Worm (Caenorhabditis elegans) whole organism, L1 larva: Measurements from ENCODE around the gene figl-1.

ENCODE experiments used
- C34B4.2 ChIP-seq: sonication (generic microtip); optimal IDR thresholded peaks from 2 replicates; lab custom pipeline; 2017; ENCODE audit warnings: mild to moderate bottlenecking, missing genetic modification characterization, missing compliant biosample characterization
- F16B12.6 ChIP-seq: fragments of 150-350 bp; optimal IDR thresholded peaks from 2 replicates; lab custom pipeline; 2014; ENCODE audit warnings: missing biosample characterization, missing genetic modification characterization
- alr-1 ChIP-seq: fragments of 200-800 bp; sonication (Bioruptor generic); optimal IDR thresholded peaks from 2 replicates; lab custom pipeline; 2018; ENCODE audit warnings: borderline replicate concordance, mild to moderate bottlenecking, missing genetic modification characterization, missing compliant biosample characterization
- aly-2 ChIP-seq: fragments of 150-350 bp; optimal IDR thresholded peaks from 2 replicates; lab custom pipeline; 2014; ENCODE audit warnings: missing biosample characterization, missing genetic modification characterization
- ama-1 ChIP-seq: fragments of 150-350 bp; optimal IDR thresholded peaks from 2 replicates; lab custom pipeline; 2014
- ceh-82 ChIP-seq, 3 experiments: fragments of 150-350 bp in 1 of 3; sonication (generic microtip) in 2 of 3; optimal IDR thresholded peaks; 2 replicates each; lab custom pipeline; 2014 to 2017; ENCODE audit warnings: missing biosample characterization in 3 of 3, missing genetic modification characterization in 3 of 3
- ces-1 ChIP-seq: fragments of 150-350 bp; optimal IDR thresholded peaks from 2 replicates; lab custom pipeline; 2014; ENCODE audit warnings: missing biosample characterization, missing genetic modification reagents, missing genetic modification characterization
- efl-1 ChIP-seq, 4 experiments: fragments of 150-350 bp; optimal IDR thresholded peaks in 3 of 4; peaks in 1 of 4; 1 replicate in 1 of 4; 2 replicates in 3 of 4; lab custom pipeline; 2014; ENCODE audit warnings: missing biosample characterization in 2 of 4, missing genetic modification characterization in 2 of 4, missing genetic modification reagents in 2 of 4
- elt-2 ChIP-seq: sonication (generic microtip); optimal IDR thresholded peaks from 2 replicates; lab custom pipeline; 2016; ENCODE audit warnings: missing genetic modification characterization, mild to moderate bottlenecking, inconsistent platforms, missing compliant biosample characterization, missing genetic modification reagents
- fkh-8 ChIP-seq: sonication (generic microtip); optimal IDR thresholded peaks from 2 replicates; lab custom pipeline; 2016; ENCODE audit warnings: mild to moderate bottlenecking, missing genetic modification characterization, missing compliant biosample characterization
- fos-1 ChIP-seq: fragments of 150-350 bp; optimal IDR thresholded peaks from 2 replicates; lab custom pipeline; 2014; ENCODE audit warnings: missing biosample characterization, missing genetic modification characterization
- hlh-4 ChIP-seq: sonication (generic microtip); optimal IDR thresholded peaks from 2 replicates; lab custom pipeline; 2016; ENCODE audit warnings: mild to moderate bottlenecking, missing genetic modification characterization, missing compliant biosample characterization
- hpl-2 ChIP-seq: fragments of 150-350 bp; optimal IDR thresholded peaks from 2 replicates; lab custom pipeline; 2014; ENCODE audit warnings: missing biosample characterization, missing genetic modification reagents, missing genetic modification characterization
- isw-1 ChIP-seq: fragments of 200-800 bp; sonication (Bioruptor generic); IDR thresholded peaks from 2 replicates; pipeline ENCODE4 v1.3.6; 2022; ENCODE audit warnings: missing genetic modification characterization, missing compliant biosample characterization
- lin-13 ChIP-seq: fragments of 150-350 bp; optimal IDR thresholded peaks from 2 replicates; lab custom pipeline; 2014; ENCODE audit warnings: missing biosample characterization, missing genetic modification reagents, missing genetic modification characterization
- lin-35 ChIP-seq, 2 experiments: fragments of 150-350 bp; optimal IDR thresholded peaks; 2 replicates each; lab custom pipeline; 2014; ENCODE audit warnings: missing biosample characterization in 2 of 2, missing genetic modification characterization in 2 of 2, missing genetic modification reagents in 2 of 2
- lin-39 ChIP-seq: fragments of 150-350 bp; optimal IDR thresholded peaks from 2 replicates; lab custom pipeline; 2014; ENCODE audit warnings: missing biosample characterization, missing genetic modification reagents, missing genetic modification characterization
- lir-3 ChIP-seq: sonication (generic microtip); optimal IDR thresholded peaks from 2 replicates; lab custom pipeline; 2016; ENCODE audit warnings: mild to moderate bottlenecking, missing genetic modification characterization, moderate library complexity, missing compliant biosample characterization; ENCODE audit not compliant: poor library complexity
- lsy-2 ChIP-seq, 2 experiments: fragments of 150-350 bp; optimal IDR thresholded peaks; 2 replicates each; lab custom pipeline; 2014; ENCODE audit warnings: missing biosample characterization in 2 of 2, missing genetic modification characterization in 2 of 2
- mab-9 ChIP-seq: fragments of 200-800 bp; sonication (Bioruptor generic); IDR thresholded peaks from 2 replicates; pipeline ENCODE4 v1.3.6; 2022; ENCODE audit warnings: missing genetic modification reagents, missing genetic modification characterization, missing compliant biosample characterization
- mep-1 ChIP-seq: fragments of 150-350 bp; optimal IDR thresholded peaks from 2 replicates; lab custom pipeline; 2014; ENCODE audit warnings: missing biosample characterization, missing genetic modification characterization
- nhr-11 ChIP-seq: fragments of 150-350 bp; optimal IDR thresholded peaks from 2 replicates; lab custom pipeline; 2014; ENCODE audit warnings: missing biosample characterization, missing genetic modification characterization
- nhr-12 ChIP-seq: sonication (generic microtip); optimal IDR thresholded peaks from 2 replicates; lab custom pipeline; 2017; ENCODE audit warnings: missing biosample characterization, missing genetic modification characterization
- nhr-19 ChIP-seq: fragments of 200-800 bp; sonication (Bioruptor generic); conservative IDR thresholded peaks from 2 replicates; pipeline ENCODE4 v1.3.6; 2022; ENCODE audit warnings: missing genetic modification characterization, missing compliant biosample characterization
- nhr-20 ChIP-seq: sonication (generic microtip); optimal IDR thresholded peaks from 2 replicates; lab custom pipeline; 2016; ENCODE audit warnings: mild to moderate bottlenecking, missing genetic modification characterization, missing compliant biosample characterization
- nhr-28 ChIP-seq: fragments of 150-350 bp; optimal IDR thresholded peaks from 2 replicates; lab custom pipeline; 2014; ENCODE audit warnings: missing biosample characterization, missing genetic modification characterization
- nhr-47 ChIP-seq: sonication (generic microtip); optimal IDR thresholded peaks from 2 replicates; lab custom pipeline; 2016; ENCODE audit warnings: mild to moderate bottlenecking, missing genetic modification characterization, moderate library complexity, missing compliant biosample characterization
- nhr-71 ChIP-seq: sonication (generic microtip); optimal IDR thresholded peaks from 2 replicates; lab custom pipeline; 2016; ENCODE audit warnings: mild to moderate bottlenecking, missing genetic modification characterization, moderate library complexity, missing compliant biosample characterization
- nhr-76 ChIP-seq: sonication (generic microtip); optimal IDR thresholded peaks from 2 replicates; lab custom pipeline; 2017; ENCODE audit warnings: missing biosample characterization, missing genetic modification characterization
- nhr-84 ChIP-seq: sonication (generic microtip); optimal IDR thresholded peaks from 2 replicates; lab custom pipeline; 2017; ENCODE audit warnings: missing biosample characterization, missing genetic modification characterization
- nhr-85 ChIP-seq: sonication (generic microtip); peaks from one replicate; lab custom pipeline; 2016; ENCODE audit warnings: missing genetic modification characterization, inconsistent platforms, missing compliant biosample characterization
- nhr-90 ChIP-seq: sonication (generic microtip); optimal IDR thresholded peaks from 2 replicates; lab custom pipeline; 2016; ENCODE audit warnings: mild to moderate bottlenecking, missing genetic modification characterization, missing compliant biosample characterization; ENCODE audit not compliant: poor library complexity
- pax-3 ChIP-seq: fragments of 200-800 bp; sonication (Bioruptor generic); optimal IDR thresholded peaks from 2 replicates; lab custom pipeline; 2018; ENCODE audit warnings: mild to moderate bottlenecking, missing genetic modification characterization, moderate library complexity, missing compliant biosample characterization
- rnt-1 ChIP-seq: sonication (generic microtip); optimal IDR thresholded peaks from 2 replicates; lab custom pipeline; 2016; ENCODE audit warnings: mild to moderate bottlenecking, missing genetic modification characterization, moderate library complexity, missing compliant biosample characterization
- snpc-4 ChIP-seq: fragments of 150-350 bp; optimal IDR thresholded peaks from 2 replicates; lab custom pipeline; 2014; ENCODE audit warnings: missing biosample characterization, missing genetic modification characterization
- tbx-2 ChIP-seq: sonication (generic microtip); optimal IDR thresholded peaks from 2 replicates; lab custom pipeline; 2016; ENCODE audit warnings: missing genetic modification characterization, missing compliant biosample characterization
- unc-130 ChIP-seq: fragments of 150-350 bp; optimal IDR thresholded peaks from 2 replicates; lab custom pipeline; 2017; ENCODE audit warnings: missing biosample characterization, missing genetic modification characterization, inconsistent platforms
- unc-30 ChIP-seq: sonication (generic microtip); optimal IDR thresholded peaks from 2 replicates; lab custom pipeline; 2017; ENCODE audit warnings: missing biosample characterization, missing genetic modification characterization
- unc-86 ChIP-seq: sonication (generic microtip); optimal IDR thresholded peaks from 2 replicates; lab custom pipeline; 2016; ENCODE audit warnings: missing genetic modification characterization, missing compliant biosample characterization
- vab-15 ChIP-seq: sonication (generic microtip); optimal IDR thresholded peaks from 2 replicates; lab custom pipeline; 2017; ENCODE audit warnings: missing genotype, mild to moderate bottlenecking, missing genetic modification characterization, missing compliant biosample characterization
- zip-4 ChIP-seq: fragments of 200-800 bp; sonication (Bioruptor generic); optimal IDR thresholded peaks from 2 replicates; lab custom pipeline; 2018; ENCODE audit warnings: mild to moderate bottlenecking, missing genetic modification characterization, moderate library complexity, missing compliant biosample characterization
- ztf-11 ChIP-seq, 2 experiments: sonication (generic microtip); optimal IDR thresholded peaks; 2 replicates each; lab custom pipeline; 2016 to 2017; ENCODE audit warnings: missing genetic modification characterization in 2 of 2, missing biosample characterization in 1 of 2, missing compliant biosample characterization in 1 of 2
- ztf-4 ChIP-seq: fragments of 150-350 bp; optimal IDR thresholded peaks from 2 replicates; lab custom pipeline; 2014; ENCODE audit warnings: missing biosample characterization, missing genetic modification characterization

The figl-1 gene

DNA sequence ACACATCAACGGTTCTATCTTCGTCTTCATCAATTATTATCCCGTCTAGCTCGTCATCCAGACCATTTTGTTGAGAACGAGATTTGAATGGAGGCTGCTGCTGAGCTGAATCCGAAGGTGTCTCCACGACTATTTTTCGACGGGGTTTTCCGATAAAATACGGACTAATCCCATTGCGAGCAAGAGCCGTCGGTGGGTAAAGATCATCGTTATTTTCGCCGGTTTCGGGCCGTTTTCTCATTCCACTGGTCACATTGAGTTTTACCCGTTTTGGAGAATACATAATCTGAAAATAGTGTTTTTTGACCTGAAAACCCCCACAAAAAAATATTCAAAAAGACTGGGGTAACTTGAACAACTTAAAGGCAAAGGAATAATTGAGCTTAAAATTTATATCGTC, at the start of gene figl-1:
figl-1 (minus strand) TSS at position 286 of the 400 bp plus-strand sequence.
- TF ChIP-seq F16B12.6 (tag; lab: Kevin White, UChicago), result no peak
- no peak for TF ChIP-seq nhr-76 (tag; lab: Kevin White, UChicago)
- no peak for TF ChIP-seq lin-39
- no peak for TF ChIP-seq vab-15 (tag; lab: Kevin White, UChicago)
- TF ChIP-seq lsy-2 (tag; optimal IDR thresholded peaks at IDR 0.05; lab: Kevin White, UChicago), result no peak
- no peak for TF ChIP-seq nhr-19
- no peak for TF ChIP-seq unc-86 (tag; lab: Kevin White, UChicago)
- peak in 1 of 2 experiments; percentile 9 for TF ChIP-seq efl-1 (optimal IDR thresholded peaks at IDR 0.05; lab: Kevin White, UChicago)
- peak in 1 of 2 experiments; percentile 86 for TF ChIP-seq efl-1 (GFP tag; optimal IDR thresholded peaks at IDR 0.05 in 1 of 2; lab: Kevin White, UChicago)
- peak; percentile 0 for TF ChIP-seq zip-4 (GFP tag; lab: Kevin White, UChicago)
- peak; percentile 7 for TF ChIP-seq nhr-71 (tag; lab: Kevin White, UChicago)
- TF ChIP-seq nhr-84 (tag; lab: Kevin White, UChicago), result no peak
- no peak for TF ChIP-seq nhr-28 (tag; lab: Kevin White, UChicago)
- no peak for TF ChIP-seq aly-2 (tag; lab: Kevin White, UChicago)
- no peak for TF ChIP-seq lin-35 (GFP tag; optimal IDR thresholded peaks at IDR 0.05; lab: Kevin White, UChicago)
- no peak for TF ChIP-seq rnt-1 (tag; lab: Kevin White, UChicago)
- no peak for TF ChIP-seq hlh-4 (tag; lab: Kevin White, UChicago)
- TF ChIP-seq lir-3, result no peak
- no peak for TF ChIP-seq unc-30 (tag; lab: Kevin White, UChicago)
- no peak for TF ChIP-seq nhr-47
- no peak for TF ChIP-seq ces-1
- no peak for TF ChIP-seq fos-1 (tag; lab: Kevin White, UChicago)
- no peak for TF ChIP-seq nhr-85 (tag; lab: Kevin White, UChicago)
- TF ChIP-seq alr-1, result no peak
- TF ChIP-seq hpl-2 (GFP tag; lab: Kevin White, UChicago), result no peak
- TF ChIP-seq pax-3 (tag; lab: Kevin White, UChicago), result no peak
- TF ChIP-seq ztf-4, result no peak
- no peak for TF ChIP-seq mab-9 (GFP tag; lab: Robert Waterston, UW)
- no peak for TF ChIP-seq unc-130 (tag; lab: Kevin White, UChicago)
- no peak for TF ChIP-seq nhr-90 (tag; lab: Kevin White, UChicago)
- TF ChIP-seq elt-2 (tag; lab: Kevin White, UChicago), result peak; percentile 6
- no peak for TF ChIP-seq nhr-11
- TF ChIP-seq snpc-4 (tag; lab: Kevin White, UChicago), result no peak

DNA sequence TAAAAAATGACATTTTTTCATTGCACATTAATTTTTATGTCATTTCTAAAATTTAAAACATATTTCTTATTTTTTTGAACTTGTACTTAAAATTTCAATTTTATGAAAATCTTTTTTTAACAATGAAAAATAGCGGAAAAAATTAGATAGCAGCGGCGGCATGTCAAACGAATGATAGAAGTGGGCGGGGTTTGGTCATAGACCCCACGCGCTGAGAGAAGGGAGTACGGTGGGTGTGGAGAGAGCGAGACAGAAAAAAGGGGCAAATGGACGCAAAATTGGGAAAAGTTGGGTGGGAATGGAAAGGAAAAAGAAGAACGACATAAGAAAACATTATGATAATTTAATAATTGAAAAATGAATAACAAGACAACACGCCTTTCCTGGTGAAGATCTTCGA, 42.1 kb upstream of the figl-1 start:
- TF ChIP-seq fkh-8 (tag; lab: Kevin White, UChicago), result no peak
- no peak for TF ChIP-seq ztf-4
- no peak for TF ChIP-seq ama-1 (lab: Kevin White, UChicago)
- TF ChIP-seq ceh-82 (tag; optimal IDR thresholded peaks at IDR 0.05; lab: Kevin White, UChicago), result no peak
- no peak for TF ChIP-seq isw-1 (GFP tag; lab: Robert Waterston, UW)
- TF ChIP-seq C34B4.2 (tag; lab: Kevin White, UChicago), result no peak
- no peak for TF ChIP-seq snpc-4 (tag; lab: Kevin White, UChicago)
- TF ChIP-seq fos-1 (tag; lab: Kevin White, UChicago), result no peak
- TF ChIP-seq nhr-20 (tag; lab: Kevin White, UChicago), result no peak
- TF ChIP-seq lin-13 (GFP tag; lab: Kevin White, UChicago), result no peak
- no peak for TF ChIP-seq mep-1 (tag; lab: Kevin White, UChicago)
- no peak for TF ChIP-seq ztf-11 (tag; optimal IDR thresholded peaks at IDR 0.05; lab: Kevin White, UChicago)
- TF ChIP-seq nhr-12 (tag; lab: Kevin White, UChicago), result no peak
- no peak for TF ChIP-seq tbx-2 (tag; lab: Kevin White, UChicago)
- TF ChIP-seq nhr-84 (tag; lab: Kevin White, UChicago), result no peak
